Worm (Caenorhabditis elegans): ENCODE results near the gene C26B9.6.

The C26B9.6 gene

DNA sequence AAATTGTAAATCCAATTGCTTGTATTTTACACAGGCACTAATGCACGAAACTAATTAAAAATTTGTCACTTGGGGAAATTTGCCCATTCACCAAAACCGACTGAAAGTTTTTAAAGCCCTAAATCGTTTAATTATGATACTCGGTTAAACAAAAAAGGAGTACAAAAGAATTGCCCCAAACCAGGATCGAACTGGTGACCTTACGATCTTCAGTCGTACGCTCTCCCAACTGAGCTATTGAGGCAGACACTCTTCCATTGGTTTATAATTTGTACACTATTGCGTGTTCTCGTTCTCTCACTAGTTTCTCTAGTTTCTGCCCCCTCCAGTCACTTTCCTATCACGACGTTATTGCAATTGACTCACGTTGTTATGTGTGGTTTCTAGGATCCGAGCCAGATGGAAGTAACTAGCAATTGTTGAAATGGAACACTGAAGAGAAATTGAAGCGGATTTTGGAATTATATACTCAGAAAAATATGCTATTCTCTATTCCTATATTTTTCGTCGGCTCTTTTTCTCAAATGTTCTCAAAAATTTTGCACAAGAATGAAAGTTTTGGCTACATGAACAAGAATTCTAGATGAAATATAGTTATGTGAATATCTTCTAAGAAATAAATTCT lies 15.9 kb downstream of the C26B9.6 start (continued):
- TF ChIP-seq unc-130 (tag; optimal IDR thresholded peaks at IDR 0.05) (peak; percentile 38), ceh-8 (GFP tag; optimal IDR thresholded peaks at IDR 0.05) (no peak), xbp-1 (tag; optimal IDR thresholded peaks at IDR 0.05) (peak; percentile 49), ztf-11 (tag; optimal IDR thresholded peaks at IDR 0.05) (no peak), hlh-4 (tag; optimal IDR thresholded peaks at IDR 0.05) (no peak), mdl-1 (tag; optimal IDR thresholded peaks at IDR 0.05) (peak in 1 of 2 experiments; percentile 13), C16A3.4 (tag; optimal IDR thresholded peaks at IDR 0.05) (peak; percentile 14), tbx-2 (tag; optimal IDR thresholded peaks at IDR 0.05) (peak; percentile 26), fkh-4 (tag; optimal IDR thresholded peaks at IDR 0.05; ENCODE audit: borderline replicate concordance) (no peak), ets-5 (GFP tag; IDR thresholded peaks at IDR 0.05) (no peak), pax-3 (tag; optimal IDR thresholded peaks at IDR 0.05) (no peak)

DNA sequence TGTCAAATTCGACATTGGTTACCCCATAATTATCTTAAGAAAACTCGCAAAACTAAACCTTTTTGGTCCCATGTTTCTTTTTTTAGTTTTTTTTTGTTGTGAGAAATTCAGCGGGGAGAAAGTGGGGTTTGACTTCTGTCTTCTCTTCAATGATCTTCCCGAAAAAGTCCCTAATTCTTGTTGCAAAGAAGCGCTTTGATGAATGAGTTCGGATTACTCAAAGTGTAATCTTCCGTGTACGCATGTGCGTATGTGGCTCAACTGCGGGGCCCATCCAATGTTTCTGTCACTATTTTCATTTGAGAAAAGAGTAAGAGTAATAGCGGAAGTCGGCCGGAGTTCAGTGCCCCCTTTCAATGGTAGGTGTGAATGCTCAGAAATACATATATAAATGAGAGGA lies 24.1 kb downstream of the C26B9.6 start:
- no peak for TF ChIP-seq nhr-77 (tag; optimal IDR thresholded peaks at IDR 0.05)
- no peak for TF ChIP-seq unc-62 (GFP tag; optimal IDR thresholded peaks at IDR 0.05)
- no peak for TF ChIP-seq zip-4 (GFP tag; optimal IDR thresholded peaks at IDR 0.05)
- no peak for TF ChIP-seq nhr-237 (tag; optimal IDR thresholded peaks at IDR 0.05)
- no peak for TF ChIP-seq elt-3 (tag; optimal IDR thresholded peaks at IDR 0.05)
- no peak for TF ChIP-seq lin-13 (GFP tag; optimal IDR thresholded peaks at IDR 0.05)

DNA sequence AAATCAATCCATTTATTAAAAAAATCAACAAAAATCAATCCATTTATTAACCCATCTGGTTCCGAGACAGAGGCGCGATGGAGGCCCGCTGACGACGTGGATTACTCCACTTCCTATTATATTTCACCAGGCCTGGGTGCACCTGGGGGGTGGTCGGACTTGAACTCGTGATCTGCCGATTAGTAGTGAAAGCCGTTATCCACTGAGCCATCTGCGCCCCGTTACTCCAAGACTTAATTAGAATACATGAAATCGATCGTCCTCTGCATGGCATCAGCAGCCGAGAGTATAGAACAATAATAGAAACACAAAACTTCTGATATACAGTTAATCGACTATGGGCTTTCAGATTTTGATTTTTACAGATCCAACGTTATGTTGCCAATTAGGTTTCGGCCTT lies 25.6 kb downstream of the C26B9.6 start:
- no peak for TF ChIP-seq nhr-20 (tag; optimal IDR thresholded peaks at IDR 0.05)
- no peak for TF ChIP-seq nhr-85 (tag)
- TF ChIP-seq dsc-1 (tag; optimal IDR thresholded peaks at IDR 0.05) = no peak
- no peak for TF ChIP-seq ets-5 (GFP tag; IDR thresholded peaks at IDR 0.05)
- no peak for TF ChIP-seq sup-37 (GFP tag; optimal IDR thresholded peaks at IDR 0.05)
- TF ChIP-seq sptf-1 (tag; optimal IDR thresholded peaks at IDR 0.05) = no peak
- no peak for TF ChIP-seq Y116A8C.19 (tag; optimal IDR thresholded peaks at IDR 0.05; ENCODE audit: borderline replicate concordance)
- no peak for TF ChIP-seq irx-1 (tag; optimal IDR thresholded peaks at IDR 0.05)
- no peak for TF ChIP-seq tlp-1 (tag; optimal IDR thresholded peaks at IDR 0.05)
- no peak for TF ChIP-seq swsn-7 (tag; optimal IDR thresholded peaks at IDR 0.05)
- no peak for TF ChIP-seq C16A3.4 (tag; optimal IDR thresholded peaks at IDR 0.05)
- no peak for TF ChIP-seq fkh-10 (GFP tag; optimal IDR thresholded peaks at IDR 0.05)
- no peak for TF ChIP-seq isw-1 (GFP tag; IDR thresholded peaks at IDR 0.05)

DNA sequence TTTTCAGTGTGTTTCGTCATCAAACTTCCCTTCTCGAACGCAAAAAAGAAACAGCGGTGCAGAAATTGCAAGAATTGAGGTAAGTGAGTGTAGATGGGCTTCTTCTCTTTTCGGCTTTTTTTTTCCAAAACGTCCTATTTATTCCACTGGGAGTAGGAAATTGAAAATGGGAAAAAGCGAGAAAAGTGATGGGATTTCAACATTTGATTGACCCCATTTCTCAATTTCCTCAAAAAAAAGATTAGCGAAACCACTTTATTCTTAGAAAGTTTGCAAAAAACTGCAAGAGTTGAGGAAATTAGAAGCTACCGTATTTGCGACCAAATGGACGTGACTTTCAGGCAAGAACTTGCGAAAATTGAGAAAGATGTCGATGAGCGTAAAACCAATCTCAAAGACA lies 31.8 kb downstream of the C26B9.6 start, which contains the start of gene ags-3:
Gene ags-3 (minus strand): TSS at position 101 of the 400 bp plus-strand sequence.
- TF ChIP-seq nhr-85 (tag) (no peak), lin-35 (GFP tag; optimal IDR thresholded peaks at IDR 0.05) (no peak), blmp-1 (tag; optimal IDR thresholded peaks at IDR 0.05) (no peak), C34B4.2 (tag; optimal IDR thresholded peaks at IDR 0.05) (no peak), ets-5 (GFP tag; IDR thresholded peaks at IDR 0.05) (no peak), nhr-76 (tag; optimal IDR thresholded peaks at IDR 0.05) (no peak), nhr-11 (tag; optimal IDR thresholded peaks at IDR 0.05) (no peak), ama-1 (optimal IDR thresholded peaks at IDR 0.05) (no peak), isw-1 (GFP tag; IDR thresholded peaks at IDR 0.05) (no peak), dpl-1 (GFP tag; optimal IDR thresholded peaks at IDR 0.05) (no peak), xbp-1 (tag; optimal IDR thresholded peaks at IDR 0.05) (no peak), unc-130 (tag; optimal IDR thresholded peaks at IDR 0.05) (no peak), hlh-17 (GFP tag; optimal IDR thresholded peaks at IDR 0.05; ENCODE audit: borderline replicate concordance) (no peak), fkh-8 (tag; optimal IDR thresholded peaks at IDR 0.05) (no peak), ceh-63 (GFP tag; optimal IDR thresholded peaks at IDR 0.05) (no peak), egl-27 (tag; optimal IDR thresholded peaks at IDR 0.05) (no peak), rnt-1 (tag; optimal IDR thresholded peaks at IDR 0.05) (no peak), mab-9 (GFP tag; IDR thresholded peaks at IDR 0.05) (no peak), tlp-1 (tag; optimal IDR thresholded peaks at IDR 0.05) (no peak), ztf-4 (tag; optimal IDR thresholded peaks at IDR 0.05) (no peak)
